Worm (Caenorhabditis elegans) whole organism, L4/young adult: ENCODE data around the gene K06A9.3.

Source experiments
- W03F9.2 ChIP-seq: fragments of 150-350 bp; optimal IDR thresholded peaks from 2 replicates; lab custom pipeline; 2014; ENCODE audit warnings: missing biosample characterization, missing genetic modification characterization
- dao-5 ChIP-seq: sonication (generic microtip); optimal IDR thresholded peaks from 2 replicates; lab custom pipeline; 2016; ENCODE audit warnings: missing genotype, missing genetic modification characterization, moderate library complexity, missing compliant biosample characterization
- him-1 ChIP-seq: sonication (generic microtip); optimal IDR thresholded peaks from 2 replicates; lab custom pipeline; 2016; ENCODE audit warnings: missing genotype, missing genetic modification reagents, missing genetic modification characterization, missing compliant biosample characterization

The K06A9.3 gene

ce11 chrX:1527338-1527737 lies 7.8 kb downstream of the K06A9.3 start:
- TF ChIP-seq W03F9.2 (tag; lab: Kevin White, UChicago): no peak
- TF ChIP-seq him-1: no peak
- TF ChIP-seq dao-5 (tag; lab: Kevin White, UChicago): no peak

ce11 chrX:1525511-1526172 lies 9.5 kb downstream of the K06A9.3 start:
- TF ChIP-seq him-1 (no peak), W03F9.2 (tag; lab: Kevin White, UChicago) (no peak), dao-5 (tag; lab: Kevin White, UChicago) (no peak)

- no peak for TF ChIP-seq W03F9.2 (tag; lab: Kevin White, UChicago)
- TF ChIP-seq dao-5 (tag; lab: Kevin White, UChicago): no peak
- no peak for TF ChIP-seq him-1
Measured at ce11 chrX:1524559-1524958, 10.6 kb downstream of the K06A9.3 start.

- no peak for TF ChIP-seq W03F9.2 (tag; lab: Kevin White, UChicago)
Measured at ce11 chrX:1523272-1523671, 11.9 kb downstream of the K06A9.3 start.

ce11 chrX:1522068-1522467 lies 13.1 kb downstream of the K06A9.3 start:
- TF ChIP-seq him-1: peak; percentile 55
- TF ChIP-seq dao-5 (tag; lab: Kevin White, UChicago): no peak

ce11 chrX:1521387-1521786 lies 13.8 kb downstream of the K06A9.3 start, which contains the start of gene toca-1:
Gene toca-1, minus strand, starts transcription at chrX:1521487.
- TF ChIP-seq W03F9.2 (tag; lab: Kevin White, UChicago) (no peak), him-1 (no peak), dao-5 (tag; lab: Kevin White, UChicago) (no peak)

- no peak for TF ChIP-seq W03F9.2 (tag; lab: Kevin White, UChicago)
- no peak for TF ChIP-seq him-1
- no peak for TF ChIP-seq dao-5 (tag; lab: Kevin White, UChicago)
Measured at ce11 chrX:1517519-1517918, 17.6 kb downstream of the K06A9.3 start.

ce11 chrX:1516574-1516973 lies 18.6 kb downstream of the K06A9.3 start:
- TF ChIP-seq W03F9.2 (tag; lab: Kevin White, UChicago): no peak
- TF ChIP-seq dao-5 (tag; lab: Kevin White, UChicago): no peak
- no peak for TF ChIP-seq him-1

- TF ChIP-seq dao-5 (tag; lab: Kevin White, UChicago) (no peak), him-1 (no peak), W03F9.2 (tag; lab: Kevin White, UChicago) (no peak)
Measured at ce11 chrX:1513153-1513552, 22.0 kb downstream of the K06A9.3 start.

ce11 chrX:1512307-1512706 lies 22.9 kb downstream of the K06A9.3 start:
- TF ChIP-seq him-1 (no peak), dao-5 (tag; lab: Kevin White, UChicago) (no peak), W03F9.2 (tag; lab: Kevin White, UChicago) (no peak)

- TF ChIP-seq dao-5 (tag; lab: Kevin White, UChicago): no peak
- TF ChIP-seq W03F9.2 (tag; lab: Kevin White, UChicago): no peak
- TF ChIP-seq him-1: no peak
Measured at ce11 chrX:1504529-1505080, 30.6 kb downstream of the K06A9.3 start.

- no peak for TF ChIP-seq him-1
- no peak for TF ChIP-seq dao-5 (tag; lab: Kevin White, UChicago)
- no peak for TF ChIP-seq W03F9.2 (tag; lab: Kevin White, UChicago)
Measured at ce11 chrX:1503698-1504501, 31.3 kb downstream of the K06A9.3 start.

ce11 chrX:1502914-1503313 lies 32.2 kb downstream of the K06A9.3 start:
- TF ChIP-seq him-1 (no peak), dao-5 (tag; lab: Kevin White, UChicago) (no peak), W03F9.2 (tag; lab: Kevin White, UChicago) (no peak)

- TF ChIP-seq him-1 (no peak), W03F9.2 (tag; lab: Kevin White, UChicago) (no peak), dao-5 (tag; lab: Kevin White, UChicago) (no peak)
Measured at ce11 chrX:1502490-1502889, 32.7 kb downstream of the K06A9.3 start, which contains the start of gene F09E10.1. Gene F09E10.1, plus strand, starts transcription at chrX:1502790.
